Fruit fly (Drosophila melanogaster) whole organism, embryonic: Measurements from ENCODE around the gene CheA86a.

ENCODE experiments used
- Adf1 ChIP-seq: fragments of 200-800 bp; sonication (Bioruptor generic); IDR thresholded peaks from 2 replicates; pipeline ENCODE4 v1.3.6; 2022; ENCODE audit warnings: missing biosample characterization, missing genetic modification characterization
- CG11696 ChIP-seq: fragments of 200-800 bp; sonication (Bioruptor generic); IDR thresholded peaks from 2 replicates; pipeline ENCODE4 v1.3.6; 2022; ENCODE audit warnings: missing biosample characterization, missing genetic modification characterization
- CG12219 ChIP-seq: fragments of 200-800 bp; sonication (Bioruptor generic); optimal IDR thresholded peaks from 3 replicates; lab custom pipeline; 2018; ENCODE audit warnings: missing biosample characterization, mild to moderate bottlenecking, missing genetic modification characterization
- CG15269 ChIP-seq: fragments of 200-800 bp; sonication (Bioruptor generic); optimal IDR thresholded peaks from 2 replicates; lab custom pipeline; 2018; ENCODE audit warnings: missing biosample characterization, mild to moderate bottlenecking, missing genetic modification characterization, moderate library complexity
- CG17568 ChIP-seq: fragments of 200-800 bp; sonication (Bioruptor generic); optimal IDR thresholded peaks from 2 replicates; lab custom pipeline; 2018; ENCODE audit warnings: missing biosample characterization, mild to moderate bottlenecking, missing genetic modification characterization, moderate library complexity
- CG18599 ChIP-seq: fragments of 200-800 bp; sonication (Bioruptor generic); optimal IDR thresholded peaks from 3 replicates; lab custom pipeline; 2017; ENCODE audit warnings: missing biosample characterization, missing genetic modification characterization, mild to moderate bottlenecking, moderate library complexity, missing genetic modification reagents
- CG2678 ChIP-seq: fragments of 200-800 bp; sonication (Bioruptor generic); optimal IDR thresholded peaks from 3 replicates; lab custom pipeline; 2019; ENCODE audit warnings: missing biosample characterization, mild to moderate bottlenecking, missing genetic modification characterization, moderate library complexity
- CG31441 ChIP-seq: fragments of 200-800 bp; sonication (Bioruptor generic); IDR thresholded peaks from 2 replicates; pipeline ENCODE4 v1.3.6; 2022; ENCODE audit warnings: missing biosample characterization, missing genetic modification characterization
- CG3163 ChIP-seq: fragments of 200-800 bp; sonication (Bioruptor generic); optimal IDR thresholded peaks from 3 replicates; lab custom pipeline; 2016; ENCODE audit warnings: missing biosample characterization, missing genetic modification characterization
- CG34376 ChIP-seq: fragments of 200-800 bp; sonication (Bioruptor generic); optimal IDR thresholded peaks from 2 replicates; lab custom pipeline; 2018; ENCODE audit warnings: missing biosample characterization, mild to moderate bottlenecking, missing genetic modification characterization
- CG3838 ChIP-seq: fragments of 200-800 bp; sonication (Bioruptor generic); optimal IDR thresholded peaks from 3 replicates; lab custom pipeline; 2016; ENCODE audit warnings: missing biosample characterization, missing genetic modification characterization
- CG4424 ChIP-seq: fragments of 200-800 bp; sonication (Bioruptor generic); optimal IDR thresholded peaks from 3 replicates; lab custom pipeline; 2016; ENCODE audit warnings: missing biosample characterization, missing genetic modification characterization
- CG5180 ChIP-seq: fragments of 200-800 bp; sonication (Bioruptor generic); optimal IDR thresholded peaks from 3 replicates; lab custom pipeline; 2017; ENCODE audit warnings: missing biosample characterization, missing genetic modification characterization, mild to moderate bottlenecking, moderate library complexity, missing genetic modification reagents
- CG7357 ChIP-seq: fragments of 200-800 bp; sonication (Bioruptor generic); IDR thresholded peaks from 3 replicates; pipeline ENCODE4 v1.3.6; 2022; ENCODE audit warnings: missing biosample characterization, missing genetic modification characterization
- CG7963 ChIP-seq: fragments of 200-800 bp; sonication (Bioruptor generic); IDR thresholded peaks from 3 replicates; pipeline ENCODE4 v1.3.6; 2022; ENCODE audit warnings: missing biosample characterization, missing genetic modification characterization; ENCODE audit not compliant: partially characterized antibody
- CG9437 ChIP-seq: fragments of 200-800 bp; sonication (Bioruptor generic); optimal IDR thresholded peaks from 2 replicates; lab custom pipeline; 2018; ENCODE audit warnings: missing biosample characterization, mild to moderate bottlenecking, missing genetic modification characterization
- Camta ChIP-seq: fragments of 200-800 bp; sonication (Bioruptor generic); optimal IDR thresholded peaks from 2 replicates; lab custom pipeline; 2016; ENCODE audit warnings: missing biosample characterization, missing genetic modification characterization
- CrebB ChIP-seq: fragments of 200-800 bp; sonication (Bioruptor generic); optimal IDR thresholded peaks from 3 replicates; lab custom pipeline; 2018; ENCODE audit warnings: missing biosample characterization, mild to moderate bottlenecking, missing genetic modification characterization
- Hr39 ChIP-seq: fragments of >200 bp; optimal IDR thresholded peaks from 2 replicates; lab custom pipeline; 2017
- Hr51 ChIP-seq, 2 experiments: fragments of 200-800 bp; sonication (Bioruptor generic); optimal IDR thresholded peaks; 2 replicates in 1 of 2; 3 replicates in 1 of 2; lab custom pipeline; 2016 to 2018; ENCODE audit warnings: missing biosample characterization in 2 of 2, missing genetic modification characterization in 2 of 2, mild to moderate bottlenecking in 1 of 2, moderate library complexity in 1 of 2
- Jarid2 ChIP-seq: fragments of 200-800 bp; sonication (Bioruptor generic); optimal IDR thresholded peaks from 3 replicates; lab custom pipeline; 2017; ENCODE audit warnings: mild to moderate bottlenecking, missing biosample characterization, missing genetic modification reagents, missing genetic modification characterization
- PHDP ChIP-seq: fragments of 200-800 bp; sonication (Bioruptor generic); optimal IDR thresholded peaks from 3 replicates; lab custom pipeline; 2018; ENCODE audit warnings: missing biosample characterization, mild to moderate bottlenecking, missing genetic modification characterization, moderate library complexity
- Ravus ChIP-seq: fragments of 200-800 bp; sonication (Bioruptor generic); IDR thresholded peaks from 2 replicates; pipeline ENCODE4 v1.3.6; 2022; ENCODE audit warnings: missing biosample characterization, missing genetic modification characterization
- Rfx ChIP-seq: fragments of 200-800 bp; sonication (Bioruptor generic); IDR thresholded peaks from 2 replicates; pipeline ENCODE4 v1.3.6; 2022; ENCODE audit warnings: missing biosample characterization, missing genetic modification characterization
- Tbp ChIP-seq: fragments of >200 bp; optimal IDR thresholded peaks from 2 replicates; lab custom pipeline; 2018; ENCODE audit warnings: missing biosample characterization, missing genetic modification characterization
- Trl ChIP-seq, 3 experiments: fragments of >200 bp in 2 of 3; fragments of 200-800 bp in 1 of 3; sonication (Bioruptor generic) in 1 of 3; optimal IDR thresholded peaks; 2 replicates in 1 of 3; 3 replicates in 2 of 3; lab custom pipeline; 2016 to 2017; ENCODE audit warnings: missing biosample characterization in 1 of 3, missing genetic modification characterization in 1 of 3
- Usf ChIP-seq: fragments of 200-800 bp; sonication (Bioruptor generic); optimal IDR thresholded peaks from 2 replicates; lab custom pipeline; 2017; ENCODE audit warnings: missing genotype, missing biosample characterization, missing genetic modification characterization
- Vsx1 ChIP-seq: fragments of 200-800 bp; sonication (Bioruptor generic); optimal IDR thresholded peaks from 2 replicates; lab custom pipeline; 2017; ENCODE audit warnings: missing biosample characterization, mild to moderate bottlenecking, missing genetic modification characterization, missing genetic modification reagents
- amos ChIP-seq: fragments of 200-800 bp; sonication (Bioruptor generic); IDR thresholded peaks from 2 replicates; pipeline ENCODE4 v1.3.6; 2022; ENCODE audit warnings: missing biosample characterization, missing genetic modification characterization; ENCODE audit not compliant: partially characterized antibody
- exex ChIP-seq: fragments of 200-800 bp; sonication (Bioruptor generic); optimal IDR thresholded peaks from 4 replicates; lab custom pipeline; 2018; ENCODE audit warnings: missing biosample characterization, mild to moderate bottlenecking, missing genetic modification characterization, moderate library complexity
- ftz-f1 ChIP-seq: fragments of 200-800 bp; sonication (Bioruptor generic); optimal IDR thresholded peaks from 2 replicates; lab custom pipeline; 2016; ENCODE audit warnings: missing biosample characterization, missing genetic modification characterization
- grn ChIP-seq: fragments of 200-800 bp; sonication (Bioruptor generic); optimal IDR thresholded peaks from 3 replicates; lab custom pipeline; 2017; ENCODE audit warnings: missing biosample characterization, missing genetic modification characterization
- gro ChIP-seq: fragments of 200-800 bp; sonication (Bioruptor generic); optimal IDR thresholded peaks from 2 replicates; lab custom pipeline; 2016; ENCODE audit warnings: missing biosample characterization, missing genetic modification characterization
- jigr1 ChIP-seq: fragments of 200-800 bp; sonication (Bioruptor generic); IDR thresholded peaks from 3 replicates; pipeline ENCODE4 v1.3.6; 2022; ENCODE audit warnings: missing biosample characterization, missing genetic modification characterization
- ken ChIP-seq: fragments of 200-800 bp; sonication (Bioruptor generic); IDR thresholded peaks from 3 replicates; pipeline ENCODE4 v1.3.6; 2022; ENCODE audit warnings: missing biosample characterization, missing genetic modification characterization
- lab ChIP-seq: fragments of 200-800 bp; sonication (Bioruptor generic); optimal IDR thresholded peaks from 3 replicates; lab custom pipeline; 2017; ENCODE audit warnings: missing biosample characterization, missing genetic modification characterization, mild to moderate bottlenecking, moderate library complexity, missing genetic modification reagents
- mld ChIP-seq: fragments of 200-800 bp; sonication (Bioruptor generic); IDR thresholded peaks from 3 replicates; pipeline ENCODE4 v1.3.6; 2022; ENCODE audit warnings: missing biosample characterization, missing genetic modification characterization; ENCODE audit not compliant: partially characterized antibody
- oc ChIP-seq: fragments of 200-800 bp; sonication (Bioruptor generic); optimal IDR thresholded peaks from 2 replicates; lab custom pipeline; 2018; ENCODE audit warnings: missing biosample characterization, mild to moderate bottlenecking, missing genetic modification characterization, moderate library complexity
- sd ChIP-seq: fragments of 200-800 bp; sonication (Bioruptor generic); optimal IDR thresholded peaks from 3 replicates; lab custom pipeline; 2018; ENCODE audit warnings: missing biosample characterization, mild to moderate bottlenecking, missing genetic modification characterization, moderate library complexity
- ssp ChIP-seq: fragments of 200-800 bp; sonication (Bioruptor generic); IDR thresholded peaks from 2 replicates; pipeline ENCODE4 v1.3.6; 2022; ENCODE audit warnings: missing biosample characterization, missing genetic modification characterization
- sug ChIP-seq: fragments of 200-800 bp; optimal IDR thresholded peaks from 2 replicates; lab custom pipeline; 2019; ENCODE audit warnings: missing biosample characterization, mild to moderate bottlenecking, missing genetic modification characterization, moderate library complexity
- tap ChIP-seq: fragments of 200-800 bp; optimal IDR thresholded peaks from 3 replicates; lab custom pipeline; 2019; ENCODE audit warnings: missing biosample characterization, mild to moderate bottlenecking, missing genetic modification characterization, moderate library complexity
- unc-4 ChIP-seq: fragments of 200-800 bp; sonication (Bioruptor generic); IDR thresholded peaks from 2 replicates; pipeline ENCODE4 v1.3.6; 2022; ENCODE audit warnings: missing biosample characterization, missing genetic modification characterization; ENCODE audit not compliant: partially characterized antibody
- unpg ChIP-seq: fragments of 200-800 bp; sonication (Bioruptor generic); optimal IDR thresholded peaks from 3 replicates; lab custom pipeline; 2018; ENCODE audit warnings: missing biosample characterization, mild to moderate bottlenecking, missing genetic modification characterization, moderate library complexity

The CheA86a gene

dm6 chr3R:11175308-11175707 is 30.3 kb upstream of the CheA86a start, which contains the start of the genes Ugt304A1 and Ugt303A1:
Gene Ugt304A1 (minus strand): TSS chr3R:11175408.
Gene Ugt303A1 (plus strand): TSS chr3R:11175529.
- TF ChIP-seq exex (tag; lab: Kevin White, UChicago) (peak; percentile 18), ken (GFP tag; lab: Robert Waterston, UW) (no peak), Jarid2 (GFP tag; lab: Kevin White, UChicago) (peak; percentile 36), Rfx (GFP tag; lab: Robert Waterston, UW) (peak; percentile 20; the same call in 1 of the 2 replicates), mld (GFP tag; lab: Robert Waterston, UW) (no peak), CG5180 (GFP tag; lab: Kevin White, UChicago) (no peak), Trl (optimal IDR thresholded peaks at IDR 0.05; lab: Kevin White, UChicago) (peak in 1 of 2 experiments; percentile 5), Trl (GFP tag; optimal IDR thresholded peaks at IDR 0.05; lab: Kevin White, UChicago) (no peak), lab (GFP tag; lab: Kevin White, UChicago) (peak; percentile 5), CG3163 (GFP tag; lab: Kevin White, UChicago) (peak; percentile 26), unc-4 (no peak)

DNA sequence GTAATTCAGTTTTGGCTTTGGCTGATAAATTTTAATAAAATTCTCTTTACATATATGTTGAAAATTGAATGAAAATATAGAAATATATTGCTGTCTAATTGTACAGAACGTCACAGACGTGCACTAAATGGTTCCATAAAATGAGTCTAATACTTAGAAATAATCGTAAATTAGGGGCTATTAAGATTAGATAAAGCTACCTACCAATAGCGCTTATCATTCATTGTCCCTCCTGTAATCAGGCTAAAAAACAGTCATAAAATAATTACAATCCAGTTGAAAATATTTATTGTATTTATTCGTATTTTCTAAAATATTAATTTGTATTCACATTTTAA is 28.1 kb upstream of the CheA86a start:
- TF ChIP-seq CG17568 (GFP tag; lab: Kevin White, UChicago) (peak; percentile 29), Vsx1 (GFP tag; lab: Kevin White, UChicago) (peak; percentile 72), CG4424 (no peak), CG12219 (no peak), Hr39 (lab: Kevin White, UChicago) (no peak), sd (tag; lab: Kevin White, UChicago) (peak; percentile 48), CG7963 (GFP tag; lab: Robert Waterston, UW) (no peak), PHDP (tag; lab: Kevin White, UChicago) (peak; percentile 62), jigr1 (no peak), exex (tag; lab: Kevin White, UChicago) (peak; percentile 98), ssp (GFP tag; lab: Robert Waterston, UW) (no peak), amos (GFP tag; lab: Robert Waterston, UW) (no peak), CG9437 (GFP tag; lab: Kevin White, UChicago) (no peak), CG15269 (tag; lab: Kevin White, UChicago) (peak; percentile 22), ftz-f1 (GFP tag; lab: Kevin White, UChicago) (no peak), Hr51 (GFP tag; optimal IDR thresholded peaks at IDR 0.05; lab: Kevin White, UChicago) (peak in 1 of 2 experiments; percentile 43), CG31441 (GFP tag; lab: Robert Waterston, UW) (no peak), unpg (GFP tag; lab: Kevin White, UChicago) (no peak), Trl (optimal IDR thresholded peaks at IDR 0.05; lab: Kevin White, UChicago) (peak in 1 of 2 experiments; percentile 23), Trl (GFP tag; optimal IDR thresholded peaks at IDR 0.05; lab: Kevin White, UChicago) (no peak), grn (GFP tag; lab: Kevin White, UChicago) (peak; percentile 29), CG3838 (GFP tag; lab: Kevin White, UChicago) (no peak), oc (tag; lab: Kevin White, UChicago) (no peak), Tbp (GFP tag; lab: Kevin White, UChicago) (no peak), Adf1 (GFP tag; lab: Robert Waterston, UW) (no peak), Ravus (GFP tag; lab: Robert Waterston, UW) (no peak), CG11696 (no peak), CG18599 (GFP tag; lab: Kevin White, UChicago) (peak; percentile 29), CG2678 (peak; percentile 46), sug (tag; lab: Kevin White, UChicago) (peak; percentile 44), CG34376 (peak; percentile 67), gro (no peak), tap (tag; lab: Kevin White, UChicago) (peak; percentile 10), Camta (GFP tag; lab: Kevin White, UChicago) (no peak), CrebB (tag; lab: Kevin White, UChicago) (peak; percentile 9), Usf (GFP tag; lab: Kevin White, UChicago) (no peak), CG7357 (GFP tag; lab: Robert Waterston, UW) (no peak)
